Worm (Caenorhabditis elegans): ENCODE measurements around the gene C39B5.10.

Gene C39B5.10

DNA sequence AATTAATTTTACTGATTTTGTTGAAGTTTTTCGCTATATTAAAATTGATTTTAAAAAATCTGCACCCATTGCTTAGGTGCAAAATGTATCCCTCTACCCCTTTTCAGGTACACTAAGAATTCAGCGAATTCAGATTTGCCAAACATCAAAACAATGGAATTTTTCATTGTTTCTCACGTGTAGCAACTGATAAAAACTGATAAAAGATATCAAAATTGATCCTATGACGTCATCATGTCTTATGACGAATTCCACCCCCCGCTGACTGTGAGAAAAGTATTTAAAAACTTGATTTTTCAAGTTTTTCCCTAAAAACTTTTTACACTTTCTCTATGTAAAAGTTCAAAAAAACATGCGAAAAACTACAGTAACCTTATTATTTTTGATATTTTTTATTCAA is 41.1 kb upstream of the C39B5.10 start, which contains the start of gene Y54F10BM.22 (continued):
- TF ChIP-seq nhr-90 (tag; optimal IDR thresholded peaks at IDR 0.05; ENCODE audit: poor library complexity) (peak; percentile 28), nhr-77 (tag; optimal IDR thresholded peaks at IDR 0.05) (no peak), ceh-90 (tag; optimal IDR thresholded peaks at IDR 0.05) (no peak), nhr-12 (tag; optimal IDR thresholded peaks at IDR 0.05) (no peak), blmp-1 (tag; optimal IDR thresholded peaks at IDR 0.05) (no peak)

DNA sequence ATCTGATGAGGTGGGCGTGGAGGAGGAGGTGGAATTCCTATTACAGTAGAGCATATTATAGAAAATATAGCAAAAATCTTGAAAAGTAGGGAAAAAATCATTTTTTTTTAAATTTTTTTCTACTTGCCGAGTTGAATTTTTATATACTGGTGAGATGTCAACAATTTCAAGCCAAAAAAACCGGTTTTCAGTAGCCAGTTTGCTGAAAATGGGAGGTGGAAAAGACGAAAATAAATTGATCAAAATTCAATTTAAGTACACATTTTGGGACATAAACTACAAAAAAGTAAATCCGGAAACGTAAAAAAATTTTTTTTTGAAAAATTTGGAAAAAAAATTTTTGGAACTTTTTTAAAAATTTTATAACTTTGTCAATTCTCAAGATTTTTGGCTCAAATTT is 40.0 kb upstream of the C39B5.10 start, which contains the start of gene Y54F10BM.23:
Y54F10BM.23 (minus strand) TSS at position 101 of the 400 bp plus-strand sequence.
- TF ChIP-seq sptf-1 (tag; optimal IDR thresholded peaks at IDR 0.05) (no peak), pax-3 (tag; optimal IDR thresholded peaks at IDR 0.05) (no peak), sup-37 (GFP tag; optimal IDR thresholded peaks at IDR 0.05) (no peak), mdl-1 (tag; optimal IDR thresholded peaks at IDR 0.05) (no peak), unc-130 (tag; optimal IDR thresholded peaks at IDR 0.05) (no peak), nhr-77 (tag; optimal IDR thresholded peaks at IDR 0.05) (no peak), lin-15B (tag; optimal IDR thresholded peaks at IDR 0.05) (no peak), vab-15 (tag; optimal IDR thresholded peaks at IDR 0.05) (no peak), lir-3 (tag; optimal IDR thresholded peaks at IDR 0.05; ENCODE audit: poor library complexity) (no peak), ceh-63 (GFP tag; optimal IDR thresholded peaks at IDR 0.05) (no peak), efl-1 (optimal IDR thresholded peaks at IDR 0.05) (no peak), efl-1 (GFP tag; optimal IDR thresholded peaks at IDR 0.05 in 1 of 2) (no peak), mef-2 (tag; optimal IDR thresholded peaks at IDR 0.05) (no peak), ztf-11 (tag; optimal IDR thresholded peaks at IDR 0.05) (no peak), grh-1 (GFP tag; IDR thresholded peaks at IDR 0.05) (no peak), nhr-47 (tag; optimal IDR thresholded peaks at IDR 0.05) (no peak), mab-9 (GFP tag; IDR thresholded peaks at IDR 0.05) (no peak), ceh-82 (tag; optimal IDR thresholded peaks at IDR 0.05) (no peak), efl-3 (GFP tag; optimal IDR thresholded peaks at IDR 0.05) (no peak), lin-14 (GFP tag; optimal IDR thresholded peaks at IDR 0.05) (no peak)

DNA sequence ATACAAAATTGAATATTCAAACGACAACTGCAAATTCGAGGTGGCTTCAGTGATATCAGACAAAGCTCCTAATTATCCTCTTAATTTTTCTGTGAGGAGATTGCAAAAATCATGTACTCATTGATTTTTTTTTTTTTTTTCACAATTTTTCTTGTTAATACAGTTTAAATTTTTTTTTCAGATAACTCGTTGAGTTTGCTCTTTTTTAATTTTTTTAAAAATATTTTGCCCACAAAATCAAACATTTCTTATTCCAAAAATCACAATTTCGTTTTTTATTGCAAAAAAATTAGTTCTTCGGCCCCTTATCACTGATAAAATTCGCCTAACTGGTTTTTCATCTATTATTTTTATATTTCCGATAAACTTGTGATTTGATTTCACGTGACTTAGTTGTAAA is 37.4 kb upstream of the C39B5.10 start, which contains the start of gene Y54F10BM.21:
Y54F10BM.21 (plus strand) TSS at position 301 of the 400 bp plus-strand sequence.
- TF ChIP-seq elt-3 (tag; optimal IDR thresholded peaks at IDR 0.05) (peak in 1 of 6 experiments; percentile 40), lin-15B (tag; optimal IDR thresholded peaks at IDR 0.05) (no peak)

DNA sequence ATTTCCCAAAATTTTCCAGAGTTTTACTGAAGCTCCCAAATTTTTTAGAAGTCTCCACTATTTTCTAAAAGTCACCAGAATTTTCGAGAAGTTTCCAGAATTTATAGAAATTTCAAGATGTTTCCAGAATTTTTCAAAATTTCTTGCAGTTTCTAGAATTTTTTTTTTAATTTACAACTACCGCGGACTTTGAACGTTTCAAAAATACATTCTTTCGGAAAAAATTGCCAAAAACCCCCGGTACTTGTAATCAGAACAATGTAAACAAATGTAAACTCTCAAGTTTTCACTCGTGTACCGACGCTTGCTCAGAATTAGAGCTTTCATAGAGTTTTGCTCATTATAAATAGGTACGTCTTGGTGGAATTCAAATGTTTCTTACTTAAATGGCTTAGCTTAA is 33.3 kb upstream of the C39B5.10 start, which contains the start of gene fbxa-39:
fbxa-39 (plus strand) TSS at position 301 of the 400 bp plus-strand sequence.
- TF ChIP-seq hlh-17 (GFP tag; optimal IDR thresholded peaks at IDR 0.05; ENCODE audit: borderline replicate concordance) (no peak), jun-1 (tag; optimal IDR thresholded peaks at IDR 0.05) (no peak), zip-4 (GFP tag; optimal IDR thresholded peaks at IDR 0.05) (no peak), unc-30 (tag; optimal IDR thresholded peaks at IDR 0.05) (no peak), mdl-1 (tag; optimal IDR thresholded peaks at IDR 0.05) (no peak), hpl-2 (GFP tag; optimal IDR thresholded peaks at IDR 0.05) (no peak), xbp-1 (tag; optimal IDR thresholded peaks at IDR 0.05) (no peak), sup-37 (GFP tag; optimal IDR thresholded peaks at IDR 0.05) (no peak), fos-1 (tag; optimal IDR thresholded peaks at IDR 0.05) (no peak), unc-130 (tag; optimal IDR thresholded peaks at IDR 0.05) (no peak), ces-1 (GFP tag; optimal IDR thresholded peaks at IDR 0.05) (no peak), efl-3 (GFP tag; optimal IDR thresholded peaks at IDR 0.05) (no peak)

DNA sequence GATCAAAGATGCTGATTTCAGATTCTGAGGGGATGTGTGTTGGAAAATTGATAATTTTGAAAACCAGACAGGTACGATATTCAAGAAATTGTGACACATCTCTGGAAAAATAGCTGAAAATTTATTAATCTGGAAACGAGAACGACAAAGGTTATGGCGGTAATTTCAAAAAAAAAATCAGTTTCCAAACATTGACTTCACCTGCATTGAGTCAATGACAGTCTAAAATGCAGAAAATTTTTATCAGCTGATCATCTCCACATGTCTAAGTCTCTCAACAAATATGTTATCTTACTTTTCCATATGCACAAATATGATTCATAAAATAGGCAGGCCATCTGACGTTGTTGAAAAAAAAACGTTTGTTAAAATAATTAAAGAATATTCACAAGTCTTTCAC is 32.6 kb upstream of the C39B5.10 start, which contains the start of gene fbxa-48:
fbxa-48 (minus strand) TSS at position 101 of the 400 bp plus-strand sequence.
- TF ChIP-seq aly-2 (tag; optimal IDR thresholded peaks at IDR 0.05) (no peak), tbx-2 (tag; optimal IDR thresholded peaks at IDR 0.05) (no peak), lin-35 (GFP tag; optimal IDR thresholded peaks at IDR 0.05) (peak in 1 of 2 experiments; percentile 13), efl-1 (optimal IDR thresholded peaks at IDR 0.05) (no peak), efl-1 (GFP tag; optimal IDR thresholded peaks at IDR 0.05 in 1 of 2) (peak in 1 of 2 experiments; percentile 75), C34B4.2 (tag; optimal IDR thresholded peaks at IDR 0.05) (no peak), irx-1 (tag; optimal IDR thresholded peaks at IDR 0.05) (no peak)
